Worm (Caenorhabditis elegans) whole organism, L3 larva: Measurements from ENCODE around the gene str-198.

Experiments
- aly-2 ChIP-seq: fragments of 150-350 bp; optimal IDR thresholded peaks from 2 replicates; lab custom pipeline; 2014; ENCODE audit warnings: missing biosample characterization, missing genetic modification characterization
- ama-1 ChIP-seq: fragments of 150-350 bp; optimal IDR thresholded peaks from 2 replicates; lab custom pipeline; 2018
- ceh-16 ChIP-seq: sonication (generic microtip); optimal IDR thresholded peaks from 2 replicates; lab custom pipeline; 2017; ENCODE audit warnings: missing biosample characterization, missing genetic modification characterization
- ceh-82 ChIP-seq: fragments of 150-350 bp; optimal IDR thresholded peaks from 2 replicates; lab custom pipeline; 2014; ENCODE audit warnings: missing biosample characterization, missing genetic modification characterization
- daf-12 ChIP-seq: fragments of 150-350 bp; optimal IDR thresholded peaks from 2 replicates; lab custom pipeline; 2014; ENCODE audit warnings: missing biosample characterization, missing genetic modification reagents, missing genetic modification characterization
- egl-5 ChIP-seq: fragments of 150-350 bp; optimal IDR thresholded peaks from 2 replicates; lab custom pipeline; 2017; ENCODE audit warnings: missing biosample characterization, missing genetic modification reagents, missing genetic modification characterization, inconsistent platforms
- elt-1 ChIP-seq: fragments of 150-350 bp; optimal IDR thresholded peaks from 2 replicates; lab custom pipeline; 2014; ENCODE audit warnings: missing biosample characterization, missing genetic modification characterization
- elt-2 ChIP-seq: sonication (generic microtip); optimal IDR thresholded peaks from 2 replicates; lab custom pipeline; 2016; ENCODE audit warnings: missing genetic modification reagents, mild to moderate bottlenecking, missing genetic modification characterization, missing compliant biosample characterization
- fkh-10 ChIP-seq: sonication (generic microtip); optimal IDR thresholded peaks from 2 replicates; lab custom pipeline; 2017; ENCODE audit warnings: missing biosample characterization, missing genetic modification reagents, missing genetic modification characterization
- lin-15B ChIP-seq: fragments of 150-350 bp; optimal IDR thresholded peaks from 2 replicates; lab custom pipeline; 2014; ENCODE audit warnings: missing biosample characterization, missing genetic modification characterization
- lsy-12 ChIP-seq: sonication (generic microtip); optimal IDR thresholded peaks from 2 replicates; lab custom pipeline; 2016; ENCODE audit warnings: mild to moderate bottlenecking, missing genetic modification characterization, missing compliant biosample characterization
- mml-1 ChIP-seq: fragments of 150-350 bp; sonication (generic microtip); optimal IDR thresholded peaks from 3 replicates; lab custom pipeline; 2014; ENCODE audit warnings: missing biosample characterization, missing genetic modification characterization
- nfya-1 ChIP-seq: sonication (generic microtip); optimal IDR thresholded peaks from 2 replicates; lab custom pipeline; 2017; ENCODE audit warnings: missing genetic modification characterization, mild to moderate bottlenecking, missing compliant biosample characterization, antibody characterized with exemption, moderate library complexity; ENCODE audit not compliant: insufficient read depth
- nhr-12 ChIP-seq: fragments of 150-350 bp; optimal IDR thresholded peaks from 2 replicates; lab custom pipeline; 2014; ENCODE audit warnings: missing biosample characterization, missing genetic modification characterization
- nhr-237 ChIP-seq: fragments of 150-350 bp; optimal IDR thresholded peaks from 2 replicates; lab custom pipeline; 2014; ENCODE audit warnings: missing biosample characterization, missing genetic modification characterization
- nhr-28 ChIP-seq: fragments of 150-350 bp; optimal IDR thresholded peaks from 2 replicates; lab custom pipeline; 2014; ENCODE audit warnings: missing biosample characterization, missing genetic modification characterization
- nhr-67 ChIP-seq: fragments of 150-350 bp; optimal IDR thresholded peaks from 2 replicates; lab custom pipeline; 2014; ENCODE audit warnings: missing biosample characterization, missing genetic modification characterization
- nhr-76 ChIP-seq: fragments of 150-350 bp; sonication (generic microtip); optimal IDR thresholded peaks from 5 replicates; lab custom pipeline; 2014; ENCODE audit warnings: missing biosample characterization, missing genetic modification characterization
- nhr-77 ChIP-seq: fragments of 150-350 bp; optimal IDR thresholded peaks from 2 replicates; lab custom pipeline; 2014; ENCODE audit warnings: missing biosample characterization, missing genetic modification characterization
- pha-4 ChIP-seq: fragments of 150-350 bp; optimal IDR thresholded peaks from 2 replicates; lab custom pipeline; 2014; ENCODE audit warnings: missing biosample characterization, missing genetic modification reagents, missing genetic modification characterization
- pqm-1 ChIP-seq: fragments of 150-350 bp; optimal IDR thresholded peaks from 2 replicates; lab custom pipeline; 2017; ENCODE audit warnings: missing biosample characterization, missing genetic modification characterization, inconsistent platforms
- sea-2 ChIP-seq: fragments of 150-350 bp; sonication (generic microtip); optimal IDR thresholded peaks from 4 replicates; lab custom pipeline; 2014; ENCODE audit warnings: missing biosample characterization, missing genetic modification reagents, missing genetic modification characterization
- snpc-4 ChIP-seq: fragments of 150-350 bp; optimal IDR thresholded peaks from 2 replicates; lab custom pipeline; 2014; ENCODE audit warnings: missing biosample characterization, missing genetic modification characterization
- unc-39 ChIP-seq: sonication (generic microtip); optimal IDR thresholded peaks from 4 replicates; lab custom pipeline; 2017; ENCODE audit warnings: missing biosample characterization, missing genetic modification characterization
- ztf-11 ChIP-seq: fragments of 150-350 bp; optimal IDR thresholded peaks from 2 replicates; lab custom pipeline; 2014; ENCODE audit warnings: missing biosample characterization, missing genetic modification characterization

str-198 gene

DNA sequence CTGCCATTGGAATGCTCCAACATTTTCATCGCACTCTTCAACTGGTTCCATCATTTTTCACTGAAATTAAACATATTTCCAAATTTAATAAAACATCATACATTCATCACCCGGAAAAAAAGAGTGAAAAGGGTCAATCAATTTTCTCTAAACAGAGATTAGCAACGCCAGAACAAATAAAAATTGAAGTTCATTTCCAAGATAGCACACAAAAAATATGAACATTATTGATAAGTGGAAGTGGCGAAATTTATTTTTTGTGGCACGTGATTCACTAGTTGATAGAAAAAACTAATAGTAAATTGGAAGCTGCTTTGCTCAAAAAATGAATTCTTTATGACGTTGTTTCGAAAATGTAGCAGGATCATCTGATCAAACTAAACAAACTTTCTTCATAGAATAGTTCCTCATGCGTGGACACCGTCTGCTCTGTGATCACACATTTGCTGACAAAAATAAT, 27.7 kb downstream of the str-198 start, which contains the start of the genes F14H3.12 and srj-29:
TSS of gene F14H3.12 (minus strand) at position 74 of the 460 bp plus-strand sequence.
TSS of gene srj-29 (plus strand) at position 410 of the 460 bp plus-strand sequence.
- TF ChIP-seq sea-2 (GFP tag; lab: Kevin White, UChicago) = no peak
- TF ChIP-seq ztf-11 (tag; lab: Kevin White, UChicago) = no peak
- no peak for TF ChIP-seq ceh-16
- no peak for TF ChIP-seq nhr-237 (tag; lab: Kevin White, UChicago)
- TF ChIP-seq unc-39 (tag; lab: Kevin White, UChicago) = no peak
- TF ChIP-seq nhr-28 (tag; lab: Kevin White, UChicago) = no peak
- no peak for TF ChIP-seq ama-1 (lab: Kevin White, UChicago)
- peak; percentile 79 for TF ChIP-seq elt-2 (tag; lab: Kevin White, UChicago)
- TF ChIP-seq pqm-1 (tag; lab: Kevin White, UChicago) = peak; percentile 47
- TF ChIP-seq ceh-82 (tag; lab: Kevin White, UChicago) = no peak
- TF ChIP-seq, all 47 proteins: peak for 2

DNA sequence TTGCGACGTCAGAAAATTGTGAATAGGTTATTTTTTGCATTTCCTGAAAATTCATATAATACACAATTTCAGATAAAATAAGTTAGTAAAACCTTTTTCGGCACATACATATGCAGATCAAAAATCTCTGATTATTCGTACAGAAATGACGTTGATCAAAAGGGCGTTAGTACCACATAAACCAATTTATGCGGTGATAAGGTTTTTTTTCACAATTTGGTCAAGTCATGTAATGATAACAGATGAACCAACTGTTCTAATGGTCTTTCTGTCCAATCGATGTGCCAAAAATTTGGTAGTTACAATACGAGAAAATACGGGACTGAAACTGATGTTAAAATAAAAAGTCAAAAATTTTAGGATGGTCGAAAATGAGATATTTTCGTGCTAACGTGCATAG, 32.4 kb downstream of the str-198 start:
- TF ChIP-seq elt-2 (tag; lab: Kevin White, UChicago) (peak; percentile 84), egl-5 (tag; lab: Kevin White, UChicago) (no peak), pqm-1 (tag; lab: Kevin White, UChicago) (peak; percentile 74)
- TF ChIP-seq, all 47 proteins: peak for 2

DNA sequence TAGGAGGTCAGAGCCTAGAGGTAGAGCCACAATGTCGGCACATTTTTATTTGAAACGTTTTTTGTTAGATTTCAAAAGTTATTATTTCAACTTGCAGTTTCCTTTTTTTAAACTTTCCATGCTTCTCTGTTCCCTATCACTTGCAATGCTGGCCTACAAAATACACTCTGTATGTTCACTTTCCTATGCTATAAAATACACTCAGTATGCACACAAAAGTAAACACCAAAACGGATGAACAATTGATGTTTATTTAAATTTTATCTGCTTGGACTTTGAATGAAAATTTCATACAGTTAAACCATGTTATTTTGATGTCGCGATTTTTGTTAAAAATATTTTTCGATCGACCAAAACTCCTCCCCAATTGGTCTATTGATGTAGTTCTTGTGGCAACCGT, 33.1 kb downstream of the str-198 start:
- peak; percentile 44 for TF ChIP-seq pha-4 (tag; lab: Kevin White, UChicago)
- TF ChIP-seq fkh-10 (GFP tag; lab: Kevin White, UChicago) = no peak
- no peak for TF ChIP-seq nhr-12
- no peak for TF ChIP-seq lin-15B
- no peak for TF ChIP-seq nhr-76 (tag; lab: Kevin White, UChicago)
- peak; percentile 68 for TF ChIP-seq pqm-1 (tag; lab: Kevin White, UChicago)
- no peak for TF ChIP-seq nfya-1 (tag; lab: Kevin White, UChicago)
- TF ChIP-seq elt-2 (tag; lab: Kevin White, UChicago) = peak; percentile 18
- TF ChIP-seq, all 47 proteins: peak for 3

DNA sequence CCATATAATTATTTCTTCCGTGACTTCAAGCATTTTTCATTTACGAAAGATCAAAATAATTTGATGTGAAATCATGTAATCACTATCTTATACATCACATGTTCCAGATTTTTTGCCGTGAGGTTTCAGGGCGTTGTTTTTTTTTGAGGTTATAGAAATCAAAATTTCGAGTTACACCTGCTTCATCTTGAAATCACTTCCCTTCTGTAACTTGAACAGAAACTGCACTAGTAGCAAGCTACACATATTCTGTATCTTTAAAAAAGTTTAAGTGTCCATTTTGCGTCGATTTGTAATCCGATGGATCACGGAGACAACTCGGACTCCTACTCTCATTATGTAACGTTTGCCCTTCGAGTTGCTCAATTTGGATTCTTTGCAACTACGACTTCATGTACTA, 43.1 kb downstream of the str-198 start, which contains the start of gene F22B8.3:
TSS of gene F22B8.3 (plus strand) at position 301 of the 400 bp plus-strand sequence.
- no peak for TF ChIP-seq aly-2
- TF ChIP-seq nhr-67 = no peak
- no peak for TF ChIP-seq lsy-12
- no peak for TF ChIP-seq daf-12 (tag; lab: Kevin White, UChicago)
- no peak for TF ChIP-seq snpc-4
- TF ChIP-seq, all 47 proteins: peak for 0

- no peak for TF ChIP-seq egl-5 (tag; lab: Kevin White, UChicago)
- TF ChIP-seq mml-1 (tag; lab: Kevin White, UChicago) = no peak
- TF ChIP-seq aly-2 = no peak
- no peak for TF ChIP-seq nhr-12
- no peak for TF ChIP-seq nhr-76 (tag; lab: Kevin White, UChicago)
- no peak for TF ChIP-seq lin-15B
- no peak for TF ChIP-seq nhr-77
- TF ChIP-seq ceh-82 (tag; lab: Kevin White, UChicago) = no peak
- TF ChIP-seq ama-1 (lab: Kevin White, UChicago) = no peak
Measured at ce11 chrV:16094284-16094683, 46.7 kb downstream of the str-198 start, which contains the start of gene F22B8.7. F22B8.7 (plus strand) TSS chrV:16094584.

ce11 chrV:16094862-16095261, 47.3 kb downstream of the str-198 start:
- TF ChIP-seq pqm-1 (tag; lab: Kevin White, UChicago) (peak; percentile 19), lin-15B (no peak), elt-2 (tag; lab: Kevin White, UChicago) (peak; percentile 12), elt-1 (tag; lab: Kevin White, UChicago) (no peak)
